Fruit fly (Drosophila melanogaster) Kc167 (cell line): Measurements from ENCODE around the gene CG2991.

Experiments used
- Myc ChIP-seq: fragments of >200 bp; optimal IDR thresholded peaks from 2 replicates; lab custom pipeline; 2017; ENCODE audit warnings: missing external identifiers
- Sin3A ChIP-seq: fragments of >200 bp; optimal IDR thresholded peaks from 2 replicates; lab custom pipeline; 2018; ENCODE audit warnings: missing external identifiers
- h ChIP-seq: fragments of >200 bp; optimal IDR thresholded peaks from 3 replicates; lab custom pipeline; 2018; ENCODE audit warnings: missing external identifiers
- insv ChIP-seq: fragments of >200 bp; optimal IDR thresholded peaks from 3 replicates; lab custom pipeline; 2018; ENCODE audit warnings: missing external identifiers
- psq ChIP-seq: fragments of >200 bp; optimal IDR thresholded peaks from 2 replicates; lab custom pipeline; 2017; ENCODE audit warnings: missing external identifiers
- ttk ChIP-seq: sonication (Bioruptor generic); optimal IDR thresholded peaks from 2 replicates; lab custom pipeline; 2017; ENCODE audit warnings: missing external identifiers

Gene CG2991

dm6 chr2L:2865560-2866309 is 8.8 kb downstream of the CG2991 start:
- TF ChIP-seq Myc (lab: Kevin White, UChicago), result no peak
- no peak for TF ChIP-seq Sin3A (lab: Kevin White, UChicago)
- no peak for TF ChIP-seq psq
- TF ChIP-seq insv, result no peak
- TF ChIP-seq ttk (lab: Kevin White, UChicago), result no peak
- no peak for TF ChIP-seq h

- TF ChIP-seq ttk (lab: Kevin White, UChicago) (no peak), Myc (lab: Kevin White, UChicago) (no peak), psq (no peak), insv (no peak), h (no peak)
Measured at dm6 chr2L:2869008-2869702, 12.2 kb downstream of the CG2991 start, which contains the start of gene CG8813. Gene CG8813 (plus strand): TSS chr2L:2869652.

- no peak for TF ChIP-seq h
- no peak for TF ChIP-seq Myc (lab: Kevin White, UChicago)
- TF ChIP-seq insv, result no peak
- no peak for TF ChIP-seq psq
- no peak for TF ChIP-seq Sin3A (lab: Kevin White, UChicago)
- TF ChIP-seq ttk (lab: Kevin White, UChicago), result no peak
Measured at dm6 chr2L:2872309-2872932, 15.5 kb downstream of the CG2991 start.

- TF ChIP-seq insv (no peak), h (no peak), Myc (lab: Kevin White, UChicago) (no peak), ttk (lab: Kevin White, UChicago) (no peak), psq (no peak), Sin3A (lab: Kevin White, UChicago) (no peak)
Measured at dm6 chr2L:2872968-2873728, 16.2 kb downstream of the CG2991 start.

- no peak for TF ChIP-seq ttk (lab: Kevin White, UChicago)
- no peak for TF ChIP-seq Myc (lab: Kevin White, UChicago)
- no peak for TF ChIP-seq psq
- no peak for TF ChIP-seq insv
- no peak for TF ChIP-seq h
- no peak for TF ChIP-seq Sin3A (lab: Kevin White, UChicago)
Measured at dm6 chr2L:2873729-2874127, 16.8 kb downstream of the CG2991 start.

- no peak for TF ChIP-seq h
- no peak for TF ChIP-seq insv
- TF ChIP-seq Myc (lab: Kevin White, UChicago), result no peak
- no peak for TF ChIP-seq ttk (lab: Kevin White, UChicago)
- TF ChIP-seq psq, result no peak
- TF ChIP-seq Sin3A (lab: Kevin White, UChicago), result no peak
Measured at dm6 chr2L:2874185-2874541, 17.2 kb downstream of the CG2991 start, which contains the start of gene Ifrd1. Gene Ifrd1 (minus strand): TSS chr2L:2874489.

dm6 chr2L:2874542-2875194 is 17.7 kb downstream of the CG2991 start, which contains the start of gene CG8814:
Gene CG8814 (plus strand): TSS chr2L:2874890.
- no peak for TF ChIP-seq ttk (lab: Kevin White, UChicago)
- TF ChIP-seq psq, result no peak

- TF ChIP-seq ttk (lab: Kevin White, UChicago) (no peak), Sin3A (lab: Kevin White, UChicago) (no peak), h (no peak), Myc (lab: Kevin White, UChicago) (no peak), insv (no peak), psq (no peak)
Measured at dm6 chr2L:2878188-2878587, 21.2 kb downstream of the CG2991 start, which contains the start of the genes Prx6a and Sbat. Gene Prx6a (minus strand): TSS chr2L:2878232. Gene Sbat (plus strand): TSS chr2L:2878344.

- no peak for TF ChIP-seq Sin3A (lab: Kevin White, UChicago)
Measured at dm6 chr2L:2878859-2879258, 21.9 kb downstream of the CG2991 start, which contains the start of gene RabGGTb. Gene RabGGTb (plus strand): TSS chr2L:2879112.

- no peak for TF ChIP-seq Sin3A (lab: Kevin White, UChicago)
Measured at dm6 chr2L:2882968-2883702, 26.2 kb downstream of the CG2991 start.

dm6 chr2L:2883703-2884294 is 26.8 kb downstream of the CG2991 start:
- TF ChIP-seq Myc (lab: Kevin White, UChicago), result no peak
- no peak for TF ChIP-seq h
- no peak for TF ChIP-seq Sin3A (lab: Kevin White, UChicago)
- no peak for TF ChIP-seq insv
- no peak for TF ChIP-seq psq
- no peak for TF ChIP-seq ttk (lab: Kevin White, UChicago)
